Worm (Caenorhabditis elegans): ENCODE data around the gene F41G3.18.

Gene F41G3.18

DNA sequence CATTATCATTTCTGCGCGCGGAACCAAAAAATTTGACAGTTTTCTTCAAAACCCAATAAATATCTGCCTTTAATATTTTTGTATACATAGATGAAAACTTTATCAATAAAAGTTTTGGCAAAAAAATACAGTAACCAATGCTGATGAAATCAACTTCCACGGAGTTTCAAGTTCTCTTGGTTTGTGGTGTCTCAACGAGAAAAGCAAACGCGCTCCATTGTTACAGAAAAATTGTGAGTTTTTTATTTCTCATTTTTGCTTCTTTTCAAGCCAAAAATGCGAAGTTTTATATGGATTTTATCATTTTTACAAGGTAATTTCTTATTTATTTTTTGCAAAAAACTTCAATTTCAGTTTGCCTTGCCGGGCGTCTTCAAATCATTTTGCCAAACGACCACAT, 33.4 kb upstream of the F41G3.18 start, which contains the start of gene T14B4.3 (continued):
- TF ChIP-seq ZK185.1 (tag; optimal IDR thresholded peaks at IDR 0.05; ENCODE audit: poor library complexity, severe bottlenecking) (peak; percentile 24), nhr-90 (tag; optimal IDR thresholded peaks at IDR 0.05) (no peak), B0035.1 (tag; optimal IDR thresholded peaks at IDR 0.05) (no peak), ccch-3 (GFP tag; optimal IDR thresholded peaks at IDR 0.05) (no peak), C06A6.2 (GFP tag; conservative IDR thresholded peaks at IDR 0.05) (no peak), hmg-1.2 (GFP tag; IDR thresholded peaks at IDR 0.05) (peak; percentile 64), gei-17 (GFP tag; optimal IDR thresholded peaks at IDR 0.05) (no peak), B0261.1 (tag; optimal IDR thresholded peaks at IDR 0.05) (no peak), egl-44 (GFP tag; IDR thresholded peaks at IDR 0.05) (no peak), K12H6.12 (tag; optimal IDR thresholded peaks at IDR 0.05) (peak; percentile 22), efl-1 (GFP tag; optimal IDR thresholded peaks at IDR 0.05) (no peak), attf-5 (GFP tag; optimal IDR thresholded peaks at IDR 0.05) (peak; percentile 67), ceh-79 (tag; optimal IDR thresholded peaks at IDR 0.05) (no peak), rcor-1 (GFP tag; IDR thresholded peaks at IDR 0.05) (peak; percentile 27; the same call in 1 of the 2 replicates), F33H1.4 (GFP tag; IDR thresholded peaks at IDR 0.05) (peak; percentile 25; the same call in 1 of the 2 replicates), F10E7.11 (tag; optimal IDR thresholded peaks at IDR 0.05) (no peak), ztf-25 (GFP tag; IDR thresholded peaks at IDR 0.05) (no peak), lir-1 (GFP tag; conservative IDR thresholded peaks at IDR 0.05) (0 out of 2 replicates have a peak, but pooled peaks have one; percentile 24), rec-8 (tag; optimal IDR thresholded peaks at IDR 0.05) (no peak), Y56A3A.18 (GFP tag; IDR thresholded peaks at IDR 0.05) (no peak), fkh-3 (tag; optimal IDR thresholded peaks at IDR 0.05) (no peak), unc-130 (GFP tag; optimal IDR thresholded peaks at IDR 0.05) (peak; percentile 38), akir-1 (GFP tag; optimal IDR thresholded peaks at IDR 0.05) (no peak), hmg-20 (GFP tag; IDR thresholded peaks at IDR 0.05) (no peak), attf-3 (GFP tag; conservative IDR thresholded peaks at IDR 0.05) (peak; percentile 56; the same call in 1 of the 2 replicates), ceh-27 (GFP tag; optimal IDR thresholded peaks at IDR 0.05) (peak; percentile 53), lin-35 (GFP tag; optimal IDR thresholded peaks at IDR 0.05) (no peak), B0336.3 (GFP tag; IDR thresholded peaks at IDR 0.05) (no peak)

DNA sequence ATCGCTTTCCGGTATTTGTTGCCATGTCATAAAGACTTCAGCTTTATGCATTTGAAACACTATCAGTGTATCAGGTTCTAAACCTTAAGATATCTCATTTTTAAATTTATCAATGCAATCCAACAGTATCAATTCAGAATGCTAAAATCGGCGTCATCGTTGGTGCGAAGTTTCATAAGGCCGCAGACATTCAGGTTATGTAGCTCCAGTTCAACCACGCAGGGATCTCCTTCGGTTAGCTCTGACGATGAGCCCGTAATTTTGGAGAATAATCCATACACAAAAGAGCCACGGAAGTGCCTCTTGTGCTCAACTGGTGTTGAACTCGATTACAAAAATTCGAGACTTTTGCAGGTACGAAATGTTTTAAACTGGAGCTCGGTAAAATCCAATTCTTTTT, 32.0 kb upstream of the F41G3.18 start, which contains the start of gene mrps-18.C:
TSS of gene mrps-18.C (plus strand) at position 138 of the 400 bp plus-strand sequence.
- TF ChIP-seq hmg-20 (GFP tag; IDR thresholded peaks at IDR 0.05) (0 out of 2 replicates have a peak, but pooled peaks have one; percentile 3), ceh-100 (GFP tag; IDR thresholded peaks at IDR 0.05) (no peak), madf-3 (GFP tag; IDR thresholded peaks at IDR 0.05) (0 out of 2 replicates have a peak, but pooled peaks have one; percentile 7), athp-1 (tag; optimal IDR thresholded peaks at IDR 0.05) (peak; percentile 22), mcd-1 (GFP tag; IDR thresholded peaks at IDR 0.05) (0 out of 2 replicates have a peak, but pooled peaks have one; percentile 30), repo-1 (tag; optimal IDR thresholded peaks at IDR 0.05) (peak; percentile 36), tbp1 (GFP tag; optimal IDR thresholded peaks at IDR 0.05) (no peak), lsy-27 (tag; optimal IDR thresholded peaks at IDR 0.05; ENCODE audit: borderline replicate concordance, insufficient read depth) (no peak), sptf-2 (GFP tag; optimal IDR thresholded peaks at IDR 0.05) (no peak), madf-6 (GFP tag; IDR thresholded peaks at IDR 0.05) (peak; percentile 47), lin-26 (GFP tag; IDR thresholded peaks at IDR 0.05) (no peak), attf-6 (GFP tag; IDR thresholded peaks at IDR 0.05) (no peak), hsf-1 (GFP tag; IDR thresholded peaks at IDR 0.05) (0 out of 2 replicates have a peak, but pooled peaks have one; percentile 27), B0261.1 (tag; optimal IDR thresholded peaks at IDR 0.05) (no peak), ekl-4 (GFP tag; IDR thresholded peaks at IDR 0.05) (peak; percentile 56), hmg-1.2 (GFP tag; IDR thresholded peaks at IDR 0.05) (0 out of 2 replicates have a peak, but pooled peaks have one; percentile 15)

All from whole organism, young adult.